Worm (Caenorhabditis elegans) whole organism, L4 larva: ENCODE measurements around the gene srsx-30.

Source experiments
- D1046.2 ChIP-seq: fragments of 200-800 bp; sonication (Bioruptor generic); IDR thresholded peaks from 2 replicates; pipeline ENCODE4 v1.3.6; 2022; ENCODE audit warnings: missing genetic modification characterization, missing compliant biosample characterization
- F10B5.3 ChIP-seq: sonication (generic microtip); optimal IDR thresholded peaks from 2 replicates; lab custom pipeline; 2016; ENCODE audit warnings: mild to moderate bottlenecking, missing genetic modification characterization, missing compliant biosample characterization
- F44E2.7 ChIP-seq: fragments of 200-800 bp; sonication (Bioruptor generic); IDR thresholded peaks from 2 replicates; pipeline ENCODE4 v2.1.2; 2022; ENCODE audit warnings: missing genetic modification characterization, missing compliant biosample characterization
- F49E8.2 ChIP-seq: sonication (generic microtip); optimal IDR thresholded peaks from 2 replicates; lab custom pipeline; 2016; ENCODE audit warnings: missing compliant biosample characterization, mild to moderate bottlenecking, missing genetic modification characterization, borderline replicate concordance
- R02D3.7 ChIP-seq: fragments of 150-350 bp; sonication (generic microtip); optimal IDR thresholded peaks from 3 replicates; lab custom pipeline; 2014; ENCODE audit warnings: missing biosample characterization, missing genetic modification characterization
- Y105C5A.15 ChIP-seq: fragments of 200-800 bp; sonication (Bioruptor generic); IDR thresholded peaks from 2 replicates; pipeline ENCODE4 v1.3.6; 2022; ENCODE audit warnings: missing genetic modification characterization, missing compliant biosample characterization
- Y48G9A.11 ChIP-seq: fragments of 200-800 bp; sonication (Bioruptor generic); IDR thresholded peaks from 2 replicates; pipeline ENCODE4 v1.3.6; 2022; ENCODE audit warnings: missing genetic modification reagents, missing genetic modification characterization, missing compliant biosample characterization
- Y75B8A.6 ChIP-seq: fragments of 200-800 bp; sonication (Bioruptor generic); IDR thresholded peaks from 2 replicates; pipeline ENCODE4 v1.3.6; 2022; ENCODE audit warnings: missing genetic modification reagents, missing genetic modification characterization, missing compliant biosample characterization
- ZK546.5 ChIP-seq, 2 experiments: sonication (generic microtip); optimal IDR thresholded peaks; 2 replicates each; lab custom pipeline; 2017; ENCODE audit warnings: missing biosample characterization in 2 of 2, missing genetic modification characterization in 2 of 2
- aly-2 ChIP-seq: sonication (generic microtip); optimal IDR thresholded peaks from 2 replicates; lab custom pipeline; 2018; ENCODE audit warnings: missing biosample characterization, missing genetic modification characterization
- attf-4 ChIP-seq: sonication (generic microtip); optimal IDR thresholded peaks from 3 replicates; lab custom pipeline; 2017; ENCODE audit warnings: missing biosample characterization, missing genetic modification characterization
- ces-1 ChIP-seq: fragments of 150-350 bp; sonication (generic microtip); optimal IDR thresholded peaks from 4 replicates; lab custom pipeline; 2014; ENCODE audit warnings: missing biosample characterization, missing genetic modification reagents, missing genetic modification characterization
- daf-12 ChIP-seq: fragments of 150-350 bp; optimal IDR thresholded peaks from 2 replicates; lab custom pipeline; 2014; ENCODE audit warnings: missing biosample characterization, missing genetic modification reagents, missing genetic modification characterization
- daf-8 ChIP-seq: fragments of 200-800 bp; sonication (Bioruptor generic); IDR thresholded peaks from 2 replicates; pipeline ENCODE4 v1.3.6; 2022; ENCODE audit warnings: missing genetic modification characterization, missing compliant biosample characterization
- dmd-8 ChIP-seq: fragments of 200-800 bp; sonication (Bioruptor generic); IDR thresholded peaks from 2 replicates; pipeline ENCODE4 v1.3.6; 2022; ENCODE audit warnings: missing genetic modification characterization, missing compliant biosample characterization
- dmd-9 ChIP-seq: fragments of 200-800 bp; sonication (Bioruptor generic); IDR thresholded peaks from 2 replicates; pipeline ENCODE4 v1.3.6; 2022; ENCODE audit warnings: missing genetic modification reagents, missing genetic modification characterization, missing compliant biosample characterization
- dpl-1 ChIP-seq: fragments of 150-350 bp; optimal IDR thresholded peaks from 2 replicates; lab custom pipeline; 2014; ENCODE audit warnings: missing biosample characterization, missing genetic modification reagents, missing genetic modification characterization
- egl-27 ChIP-seq: sonication (generic microtip); optimal IDR thresholded peaks from 3 replicates; lab custom pipeline; 2017; ENCODE audit warnings: missing biosample characterization, missing genetic modification reagents, missing genetic modification characterization
- hlh-30 ChIP-seq: sonication (generic microtip); optimal IDR thresholded peaks from 2 replicates; lab custom pipeline; 2017; ENCODE audit warnings: antibody characterized with exemption, mild to moderate bottlenecking, missing genetic modification characterization, missing compliant biosample characterization; ENCODE audit not compliant: insufficient read depth
- hmg-1.1 ChIP-seq: fragments of 200-800 bp; sonication (Bioruptor generic); IDR thresholded peaks from 2 replicates; pipeline ENCODE4 v1.3.6; 2022; ENCODE audit warnings: missing genetic modification reagents, missing genetic modification characterization, missing compliant biosample characterization
- lim-7 ChIP-seq: fragments of 200-800 bp; sonication (Bioruptor generic); IDR thresholded peaks from 2 replicates; pipeline ENCODE4 v1.3.6; 2022; ENCODE audit warnings: missing genetic modification characterization, missing compliant biosample characterization
- lin-13 ChIP-seq: fragments of 150-350 bp; optimal IDR thresholded peaks from 2 replicates; lab custom pipeline; 2014; ENCODE audit warnings: missing biosample characterization, missing genetic modification reagents, missing genetic modification characterization
- lin-15B ChIP-seq: fragments of 150-350 bp; sonication (generic microtip); optimal IDR thresholded peaks from 3 replicates; lab custom pipeline; 2014; ENCODE audit warnings: missing biosample characterization, missing genetic modification characterization
- lin-29 ChIP-seq: fragments of 200-800 bp; sonication (Bioruptor generic); IDR thresholded peaks from 2 replicates; pipeline ENCODE4 v1.3.6; 2022; ENCODE audit warnings: missing genetic modification reagents, missing genetic modification characterization, missing compliant biosample characterization
- lin-38 ChIP-seq: fragments of 200-800 bp; sonication (Bioruptor generic); IDR thresholded peaks from 2 replicates; pipeline ENCODE4 v1.3.6; 2022; ENCODE audit warnings: missing genetic modification reagents, missing genetic modification characterization, missing compliant biosample characterization
- lsy-2 ChIP-seq, 2 experiments: fragments of 150-350 bp in 1 of 2; sonication (generic microtip) in 1 of 2; optimal IDR thresholded peaks; 2 replicates each; lab custom pipeline; 2014 to 2017; ENCODE audit warnings: missing biosample characterization in 2 of 2, missing genetic modification characterization in 2 of 2
- mdl-1 ChIP-seq, 2 experiments: fragments of 150-350 bp in 1 of 2; sonication (generic microtip) in 1 of 2; optimal IDR thresholded peaks; 2 replicates each; lab custom pipeline; 2014 to 2017; ENCODE audit warnings: missing biosample characterization in 2 of 2, missing genetic modification characterization in 2 of 2
- mep-1 ChIP-seq: fragments of 150-350 bp; sonication (generic microtip); optimal IDR thresholded peaks from 3 replicates; lab custom pipeline; 2014; ENCODE audit warnings: missing biosample characterization, missing genetic modification characterization
- nhr-11 ChIP-seq: fragments of 150-350 bp; optimal IDR thresholded peaks from 2 replicates; lab custom pipeline; 2014; ENCODE audit warnings: missing biosample characterization, missing genetic modification characterization
- nhr-237 ChIP-seq: sonication (generic microtip); optimal IDR thresholded peaks from 2 replicates; lab custom pipeline; 2017; ENCODE audit warnings: missing biosample characterization, missing genetic modification characterization
- nhr-28 ChIP-seq: fragments of 150-350 bp; optimal IDR thresholded peaks from 2 replicates; lab custom pipeline; 2014; ENCODE audit warnings: missing biosample characterization, missing genetic modification characterization
- nhr-42 ChIP-seq: fragments of 200-800 bp; sonication (Bioruptor generic); IDR thresholded peaks from 2 replicates; pipeline ENCODE4 v1.3.6; 2022; ENCODE audit warnings: missing genetic modification characterization, missing compliant biosample characterization
- nhr-48 ChIP-seq: sonication (generic microtip); optimal IDR thresholded peaks from 2 replicates; lab custom pipeline; 2016; ENCODE audit warnings: mild to moderate bottlenecking, missing genetic modification characterization, missing compliant biosample characterization
- nhr-6 ChIP-seq: fragments of 150-350 bp; optimal IDR thresholded peaks from 2 replicates; lab custom pipeline; 2014; ENCODE audit warnings: missing biosample characterization, missing genetic modification characterization
- nhr-77 ChIP-seq: fragments of 150-350 bp; optimal IDR thresholded peaks from 2 replicates; lab custom pipeline; 2014; ENCODE audit warnings: missing biosample characterization, missing genetic modification characterization
- set-16 ChIP-seq: fragments of 200-800 bp; sonication (Bioruptor generic); IDR thresholded peaks from 2 replicates; pipeline ENCODE4 v1.3.6; 2022; ENCODE audit warnings: missing genetic modification reagents, missing genetic modification characterization, missing compliant biosample characterization
- skn-1 ChIP-seq: fragments of 150-350 bp; optimal IDR thresholded peaks from 2 replicates; lab custom pipeline; 2014; ENCODE audit warnings: missing biosample characterization, missing genetic modification characterization
- snpc-1.2 ChIP-seq: fragments of 200-800 bp; sonication (Bioruptor generic); IDR thresholded peaks from 2 replicates; pipeline ENCODE4 v1.3.6; 2022; ENCODE audit warnings: missing genetic modification reagents, missing genetic modification characterization, missing compliant biosample characterization
- spr-1 ChIP-seq: sonication (generic microtip); optimal IDR thresholded peaks from 2 replicates; lab custom pipeline; 2016; ENCODE audit warnings: mild to moderate bottlenecking, missing genetic modification characterization, missing compliant biosample characterization
- spr-3 ChIP-seq: fragments of 200-800 bp; sonication (Bioruptor generic); optimal IDR thresholded peaks from 2 replicates; lab custom pipeline; 2018; ENCODE audit warnings: mild to moderate bottlenecking, missing genetic modification characterization, missing compliant biosample characterization
- tag-97 ChIP-seq: fragments of 200-800 bp; sonication (Bioruptor generic); IDR thresholded peaks from 2 replicates; pipeline ENCODE4 v1.3.6; 2022; ENCODE audit warnings: missing genetic modification characterization, missing compliant biosample characterization
- tra-1 ChIP-seq: fragments of 200-800 bp; sonication (Bioruptor generic); IDR thresholded peaks from 2 replicates; pipeline ENCODE4 v1.3.6; 2022; ENCODE audit warnings: missing genetic modification reagents, missing genetic modification characterization, missing compliant biosample characterization
- unc-130 ChIP-seq: sonication (generic microtip); optimal IDR thresholded peaks from 2 replicates; lab custom pipeline; 2016; ENCODE audit warnings: missing genetic modification reagents, missing genetic modification characterization, missing compliant biosample characterization
- unc-62 ChIP-seq, 3 experiments: fragments of 150-350 bp in 1 of 3; sonication (generic microtip); optimal IDR thresholded peaks in 2 of 3; peaks in 1 of 3; 1 replicate in 1 of 3; 2 replicates in 2 of 3; lab custom pipeline; 2014 to 2017; ENCODE audit warnings: missing biosample characterization in 3 of 3, missing genetic modification characterization in 3 of 3, missing genetic modification reagents in 3 of 3, missing genotype in 1 of 3
- vab-7 ChIP-seq: fragments of 200-800 bp; sonication (Bioruptor generic); IDR thresholded peaks from 2 replicates; pipeline ENCODE4 v1.3.6; 2022; ENCODE audit warnings: missing genetic modification reagents, missing genetic modification characterization, missing compliant biosample characterization
- ztf-7 ChIP-seq: fragments of 150-350 bp; optimal IDR thresholded peaks from 2 replicates; lab custom pipeline; 2014; ENCODE audit warnings: missing biosample characterization, missing genetic modification characterization

The srsx-30 gene

ce11 chrV:10166368-10166767, 7.7 kb downstream of the srsx-30 start, which contains the start of gene C51E3.6:
Gene C51E3.6 (minus strand): TSS chrV:10166468.
- TF ChIP-seq Y75B8A.6 (GFP tag; lab: Robert Waterston, UW) (no peak), mdl-1 (tag; optimal IDR thresholded peaks at IDR 0.05; lab: Kevin White, UChicago) (no peak), nhr-42 (GFP tag; lab: Robert Waterston, UW) (no peak), lin-15B (tag; lab: Kevin White, UChicago) (no peak), nhr-11 (tag; lab: Kevin White, UChicago) (no peak), set-16 (GFP tag; lab: Robert Waterston, UW) (no peak), R02D3.7 (tag; lab: Kevin White, UChicago) (no peak), tra-1 (no peak), unc-130 (no peak), nhr-48 (tag; lab: Kevin White, UChicago) (no peak), nhr-6 (tag; lab: Kevin White, UChicago) (no peak), dpl-1 (no peak), hlh-30 (no peak), nhr-237 (tag; lab: Kevin White, UChicago) (no peak), lin-29 (GFP tag; lab: Robert Waterston, UW) (no peak), snpc-1.2 (GFP tag; lab: Robert Waterston, UW) (no peak), skn-1 (tag; lab: Kevin White, UChicago) (no peak), lsy-2 (tag; optimal IDR thresholded peaks at IDR 0.05; lab: Kevin White, UChicago) (no peak), aly-2 (tag; lab: Kevin White, UChicago) (no peak)

- peak; percentile 49 for TF ChIP-seq mep-1
- no peak for TF ChIP-seq nhr-77 (tag; lab: Kevin White, UChicago)
- TF ChIP-seq lin-13 (GFP tag; lab: Kevin White, UChicago): peak; percentile 24
These were observed 10.2 kb downstream of the srsx-30 start for ce11 chrV:10168870-10169269.

DNA sequence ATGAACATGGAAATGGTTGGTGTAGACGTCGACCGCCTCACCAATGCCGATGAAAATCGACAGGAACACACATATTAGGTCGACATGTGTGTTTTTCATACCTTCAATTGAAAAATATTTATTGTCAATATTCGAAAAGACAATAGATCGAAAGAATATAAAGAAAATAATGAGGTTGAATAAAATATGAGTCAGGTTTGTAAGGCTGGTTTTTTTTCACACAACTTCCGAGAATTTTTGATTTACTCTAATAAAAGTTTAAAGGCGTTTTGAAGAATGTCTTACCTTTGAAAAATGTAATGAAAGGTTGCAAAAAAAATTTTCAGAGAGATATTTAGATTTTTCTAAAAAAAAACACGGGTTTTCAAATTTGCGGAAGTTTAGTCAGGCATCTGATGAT, 15.0 kb downstream of the srsx-30 start, which contains the start of gene egl-3:
Gene egl-3 (minus strand): TSS at position 101 of the 400 bp plus-strand sequence.
- TF ChIP-seq unc-62 (GFP tag; optimal IDR thresholded peaks at IDR 0.05 in 1 of 2; lab: Kevin White, UChicago) (peak in 1 of 2 experiments; percentile 26), unc-62 (tag; optimal IDR thresholded peaks at IDR 0.05; lab: Kevin White, UChicago) (no peak), daf-8 (GFP tag; lab: Robert Waterston, UW) (no peak)
- TF ChIP-seq, all 104 proteins: peak for 1

ce11 chrV:10174632-10175075, 16.0 kb downstream of the srsx-30 start:
- TF ChIP-seq F49E8.2 (tag; lab: Kevin White, UChicago): no peak
- no peak for TF ChIP-seq ZK546.5 (tag; optimal IDR thresholded peaks at IDR 0.05; lab: Kevin White, UChicago)
- TF ChIP-seq daf-8 (GFP tag; lab: Robert Waterston, UW): no peak
- TF ChIP-seq attf-4: no peak
- TF ChIP-seq lin-38 (GFP tag; lab: Robert Waterston, UW): peak; percentile 47; the same call in 1 of the 2 replicates
- TF ChIP-seq nhr-11 (tag; lab: Kevin White, UChicago): peak; percentile 86
- TF ChIP-seq nhr-28 (tag; lab: Kevin White, UChicago): no peak
- no peak for TF ChIP-seq spr-3 (GFP tag; lab: Kevin White, UChicago)
- no peak for TF ChIP-seq egl-27
- no peak for TF ChIP-seq dmd-9 (GFP tag; lab: Robert Waterston, UW)
- TF ChIP-seq lim-7 (GFP tag; lab: Robert Waterston, UW): no peak
- TF ChIP-seq Y48G9A.11 (GFP tag; lab: Robert Waterston, UW): no peak
- TF ChIP-seq spr-1 (tag; lab: Kevin White, UChicago): no peak
- TF ChIP-seq dmd-8 (GFP tag; lab: Robert Waterston, UW): no peak
- TF ChIP-seq F44E2.7 (GFP tag; lab: Robert Waterston, UW): no peak
- TF ChIP-seq skn-1 (tag; lab: Kevin White, UChicago): no peak
- TF ChIP-seq Y105C5A.15 (GFP tag; lab: Robert Waterston, UW): no peak
- TF ChIP-seq D1046.2 (GFP tag; lab: Robert Waterston, UW): no peak
- 0 out of 2 replicates have a peak, but pooled peaks have one; percentile 33 for TF ChIP-seq vab-7 (GFP tag; lab: Robert Waterston, UW)
- no peak for TF ChIP-seq tag-97 (GFP tag; lab: Robert Waterston, UW)
- peak; percentile 25 for TF ChIP-seq nhr-48 (tag; lab: Kevin White, UChicago)
- TF ChIP-seq ztf-7 (tag; lab: Kevin White, UChicago): no peak
- TF ChIP-seq F10B5.3: no peak
- TF ChIP-seq snpc-1.2 (GFP tag; lab: Robert Waterston, UW): no peak
- TF ChIP-seq ces-1 (GFP tag; lab: Kevin White, UChicago): peak; percentile 77
- no peak for TF ChIP-seq daf-12 (tag; lab: Kevin White, UChicago)
- peak; percentile 82 for TF ChIP-seq hmg-1.1 (GFP tag; lab: Robert Waterston, UW)
- TF ChIP-seq unc-62 (GFP tag; optimal IDR thresholded peaks at IDR 0.05 in 1 of 2; lab: Kevin White, UChicago): peak in 1 of 2 experiments; percentile 1
- peak; percentile 33 for TF ChIP-seq unc-62 (tag; optimal IDR thresholded peaks at IDR 0.05; lab: Kevin White, UChicago)
- peak; percentile 85 for TF ChIP-seq mep-1
